Worm (Caenorhabditis elegans) whole organism, early embryonic: ENCODE results near the gene unc-46.

ENCODE experiments used
- aly-1 ChIP-seq: sonication (generic microtip); optimal IDR thresholded peaks from 2 replicates; lab custom pipeline; 2016; ENCODE audit warnings: missing genetic modification characterization, missing compliant biosample characterization
- ama-1 ChIP-seq: fragments of 150-350 bp; optimal IDR thresholded peaks from 2 replicates; lab custom pipeline; 2014
- ceh-36 ChIP-seq: sonication (generic microtip); optimal IDR thresholded peaks from 2 replicates; lab custom pipeline; 2016; ENCODE audit warnings: missing genetic modification characterization, inconsistent platforms, missing compliant biosample characterization
- flt-1 ChIP-seq: fragments of 200-800 bp; sonication (Bioruptor generic); IDR thresholded peaks from 2 replicates; pipeline ENCODE4 v1.3.6; 2022; ENCODE audit warnings: missing genetic modification characterization, missing compliant biosample characterization
- hmbx-1 ChIP-seq: sonication (generic microtip); optimal IDR thresholded peaks from 2 replicates; lab custom pipeline; 2016; ENCODE audit warnings: mild to moderate bottlenecking, missing genetic modification characterization, missing compliant biosample characterization
- tbx-11 ChIP-seq: fragments of 200-800 bp; sonication (Bioruptor generic); IDR thresholded peaks from 2 replicates; pipeline ENCODE4 v1.3.6; 2022; ENCODE audit warnings: missing genetic modification characterization, missing compliant biosample characterization
- tra-4 ChIP-seq: sonication (generic microtip); optimal IDR thresholded peaks from 2 replicates; lab custom pipeline; 2017; ENCODE audit warnings: missing genetic modification characterization, missing compliant biosample characterization

ce11 chrV:5104934-5105333, 6.1 kb upstream of the unc-46 start, which contains the start of gene srab-2:
- TF ChIP-seq ama-1 (lab: Kevin White, UChicago) (no peak), aly-1 (tag; lab: Kevin White, UChicago) (no peak), tbx-11 (GFP tag; lab: Robert Waterston, UW) (no peak), ceh-36 (tag; lab: Kevin White, UChicago) (no peak), tra-4 (tag; lab: Kevin White, UChicago) (no peak), hmbx-1 (no peak), flt-1 (GFP tag; lab: Robert Waterston, UW) (no peak)
